Worm (Caenorhabditis elegans): ENCODE data around the gene C01G10.4.
"Not testable (repeated sequence)": the region's sequence is repeated elsewhere in the genome, so short reads cannot be mapped to it uniquely, and the experiment has no call there.

DNA sequence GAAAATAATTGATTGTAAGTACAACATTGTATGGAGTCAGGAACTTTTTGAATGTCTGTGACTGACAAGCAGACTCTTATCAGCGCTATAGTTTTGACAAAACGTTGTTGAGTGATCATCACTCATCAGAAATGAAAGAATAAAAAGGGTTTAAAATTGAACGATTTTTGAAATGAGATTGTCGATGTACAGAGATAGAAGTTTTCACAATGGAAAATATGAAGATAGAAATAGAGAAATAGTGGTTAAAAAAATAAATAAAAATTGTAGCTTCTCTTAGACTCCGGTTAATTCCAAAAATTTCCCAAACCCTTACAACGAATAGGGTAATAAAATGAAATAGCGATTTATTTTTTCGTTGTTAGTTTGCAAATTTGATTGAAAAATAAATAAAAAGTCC lies 35.6 kb downstream of the C01G10.4 start, which contains the start of gene ugt-30:
- not testable (repeated sequence) for TF ChIP-seq W03F9.2, him-1, dao-5 (tag; optimal IDR thresholded peaks at IDR 0.05)
